Fruit fly (Drosophila melanogaster): Measurements from ENCODE around the gene CG32985.

Gene CG32985

dm6 chr2L:8982584-8983302, 20.4 kb downstream of the CG32985 start:
- TF ChIP-seq CG7101 (tag; optimal IDR thresholded peaks at IDR 0.05), result no peak
- no peak for TF ChIP-seq CG1620 (GFP tag; optimal IDR thresholded peaks at IDR 0.05)
- no peak for TF ChIP-seq cic (GFP tag; optimal IDR thresholded peaks at IDR 0.05)
- TF ChIP-seq kay (GFP tag; ENCODE audit: borderline replicate concordance), result no peak
- no peak for TF ChIP-seq toe (GFP tag; optimal IDR thresholded peaks at IDR 0.05)
- TF ChIP-seq cnc (optimal IDR thresholded peaks at IDR 0.05), result no peak
- no peak for TF ChIP-seq CG7045 (GFP tag; optimal IDR thresholded peaks at IDR 0.05)
- no peak for TF ChIP-seq Hr96 (GFP tag; optimal IDR thresholded peaks at IDR 0.05)
- no peak for TF ChIP-seq ovo (GFP tag; optimal IDR thresholded peaks at IDR 0.05)
- no peak for TF ChIP-seq Clk (GFP tag; optimal IDR thresholded peaks at IDR 0.05)
- TF ChIP-seq CG14711 (tag; optimal IDR thresholded peaks at IDR 0.05), result no peak

DNA sequence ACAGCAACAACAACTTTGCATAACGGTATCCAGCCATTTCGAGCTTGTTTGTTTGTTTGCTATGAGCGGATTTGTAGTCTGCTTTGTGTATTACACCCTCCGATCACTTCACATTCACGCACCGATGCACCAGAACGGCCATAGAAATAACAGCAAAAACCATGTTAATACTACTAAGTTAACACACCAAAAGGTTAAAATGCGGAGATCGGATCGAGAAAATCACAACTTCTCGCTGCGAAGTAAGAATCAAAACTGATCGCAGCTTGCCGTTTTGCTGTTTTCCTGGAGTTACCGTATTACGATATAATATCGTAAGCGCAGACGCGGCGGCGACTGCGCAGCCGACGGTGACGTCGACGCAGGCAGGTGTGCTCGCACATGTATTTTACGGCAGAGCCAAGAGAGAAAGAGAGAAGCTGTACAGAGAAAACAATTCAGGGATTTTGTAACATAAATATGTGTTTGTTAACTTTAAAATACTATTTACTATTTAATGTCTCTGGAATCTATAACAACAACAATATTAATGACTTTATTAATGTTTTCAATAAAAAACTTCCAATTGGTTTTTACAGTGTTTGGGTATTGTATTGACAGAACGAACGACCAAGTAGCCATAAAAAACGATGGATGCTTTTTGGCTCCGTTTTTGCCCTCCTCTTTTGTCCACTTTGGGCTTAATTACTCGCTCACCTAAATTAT, 22.4 kb downstream of the CG32985 start, which contains the start of gene CG13101:
Gene CG13101, minus strand, starts transcription at position 259 of the 705 bp plus-strand sequence.
- no peak for TF ChIP-seq Clk (GFP tag; optimal IDR thresholded peaks at IDR 0.05)
- peak; percentile 57 for TF ChIP-seq tj (GFP tag; optimal IDR thresholded peaks at IDR 0.05)
- TF ChIP-seq Mnt (GFP tag; optimal IDR thresholded peaks at IDR 0.05), result peak; percentile 54
- TF ChIP-seq CG11617 (GFP tag; optimal IDR thresholded peaks at IDR 0.05), result peak; percentile 64
- no peak for TF ChIP-seq cnc (optimal IDR thresholded peaks at IDR 0.05)
- TF ChIP-seq kay (GFP tag; ENCODE audit: borderline replicate concordance), result no peak
- TF ChIP-seq CG14711 (tag; optimal IDR thresholded peaks at IDR 0.05), result peak; percentile 79
- TF ChIP-seq CG33017 (tag; optimal IDR thresholded peaks at IDR 0.05), result peak; percentile 63
- no peak for TF ChIP-seq toe (GFP tag; optimal IDR thresholded peaks at IDR 0.05)
- TF ChIP-seq cic (GFP tag; optimal IDR thresholded peaks at IDR 0.05), result no peak
- TF ChIP-seq Hr96 (GFP tag; optimal IDR thresholded peaks at IDR 0.05), result no peak
- TF ChIP-seq CG1620 (GFP tag; optimal IDR thresholded peaks at IDR 0.05), result peak; percentile 46
- peak; percentile 63 for TF ChIP-seq Crg-1 (GFP tag; optimal IDR thresholded peaks at IDR 0.05)
- TF ChIP-seq CG5204 (GFP tag; optimal IDR thresholded peaks at IDR 0.05), result peak; percentile 53
- TF ChIP-seq CG7045 (GFP tag; optimal IDR thresholded peaks at IDR 0.05), result peak; percentile 52
- TF ChIP-seq ovo (GFP tag; optimal IDR thresholded peaks at IDR 0.05), result peak; percentile 73
- peak; percentile 89 for TF ChIP-seq bab1 (GFP tag; optimal IDR thresholded peaks at IDR 0.05)
- peak; percentile 84 for TF ChIP-seq CG7101 (tag; optimal IDR thresholded peaks at IDR 0.05)
- peak; percentile 42 for TF ChIP-seq pad (GFP tag; optimal IDR thresholded peaks at IDR 0.05)
- TF ChIP-seq CG12768 (GFP tag; optimal IDR thresholded peaks at IDR 0.05), result peak; percentile 31

DNA sequence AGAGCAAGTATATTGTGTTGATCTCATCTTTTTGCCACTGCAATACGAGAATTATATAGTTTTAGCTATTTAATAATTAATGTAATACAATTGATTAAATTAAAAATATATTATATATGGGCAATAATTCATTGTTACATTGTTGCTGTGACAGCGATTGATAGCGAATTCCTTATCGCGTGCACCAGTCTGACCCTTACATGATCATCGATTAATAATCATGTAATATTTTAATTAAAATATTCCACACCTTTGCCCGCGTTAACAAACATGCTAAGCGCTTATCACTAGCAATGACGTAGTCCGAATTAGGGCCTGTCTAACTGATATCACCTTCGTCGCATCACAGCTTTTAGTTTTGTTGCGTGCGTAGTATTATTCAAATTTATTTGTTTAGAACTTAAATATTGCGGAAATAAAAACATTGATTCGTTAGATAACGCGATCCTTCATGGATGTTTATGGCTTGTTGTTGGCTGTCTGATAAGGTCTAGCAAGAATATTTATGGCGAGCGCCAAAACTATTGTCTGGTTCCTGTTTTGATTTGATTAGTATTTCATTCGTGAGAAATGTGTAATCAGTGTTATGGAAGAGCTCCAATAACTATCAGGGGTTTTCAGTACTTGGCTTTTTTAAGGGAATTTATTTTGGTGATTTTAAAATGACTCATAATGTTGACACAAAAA, 25.1 kb downstream of the CG32985 start:
- TF ChIP-seq CG7101 (tag; optimal IDR thresholded peaks at IDR 0.05) (no peak), CG5204 (GFP tag; optimal IDR thresholded peaks at IDR 0.05) (no peak), bab1 (GFP tag; optimal IDR thresholded peaks at IDR 0.05) (no peak), cic (GFP tag; optimal IDR thresholded peaks at IDR 0.05) (peak; percentile 7), kay (GFP tag; ENCODE audit: borderline replicate concordance) (peak; percentile 77), Crg-1 (GFP tag; optimal IDR thresholded peaks at IDR 0.05) (no peak)

dm6 chr2L:8989037-8989591, 26.8 kb downstream of the CG32985 start, which contains the start of gene rost:
rost (minus strand) TSS chr2L:8989539.
- TF ChIP-seq pad (GFP tag; optimal IDR thresholded peaks at IDR 0.05) (peak; percentile 59), tj (GFP tag; optimal IDR thresholded peaks at IDR 0.05) (peak; percentile 39), ovo (GFP tag; optimal IDR thresholded peaks at IDR 0.05) (peak; percentile 80), kay (GFP tag; ENCODE audit: borderline replicate concordance) (peak; percentile 10), CG12768 (GFP tag; optimal IDR thresholded peaks at IDR 0.05) (no peak), Mnt (GFP tag; optimal IDR thresholded peaks at IDR 0.05) (peak; percentile 83)

- TF ChIP-seq CG14711 (tag; optimal IDR thresholded peaks at IDR 0.05) (no peak), cic (GFP tag; optimal IDR thresholded peaks at IDR 0.05) (peak; percentile 36), cnc (optimal IDR thresholded peaks at IDR 0.05) (no peak), Mnt (GFP tag; optimal IDR thresholded peaks at IDR 0.05) (peak; percentile 56)
Observed at dm6 chr2L:8991583-8991982, 29.2 kb downstream of the CG32985 start, which contains the start of gene CG9555. CG9555 (plus strand) TSS chr2L:8991735.

All from whole organism, adult.